Fruit fly (Drosophila melanogaster) whole organism, pupa: ENCODE data around the gene CG17633.

ENCODE experiments used
- CG10348 ChIP-seq: fragments of 200-800 bp; sonication (Bioruptor generic); IDR thresholded peaks from 2 replicates; pipeline ENCODE4 v1.3.6; 2022; ENCODE audit warnings: missing biosample characterization, missing genetic modification characterization
- CG12605 ChIP-seq: fragments of 200-800 bp; sonication (Bioruptor generic); IDR thresholded peaks from 2 replicates; pipeline ENCODE4 v1.3.6; 2022; ENCODE audit warnings: missing biosample characterization, missing genetic modification characterization
- CG13204 ChIP-seq: fragments of 200-800 bp; sonication (Bioruptor generic); optimal IDR thresholded peaks from 2 replicates; lab custom pipeline; 2018; ENCODE audit warnings: missing biosample characterization, mild to moderate bottlenecking, missing genetic modification characterization, moderate library complexity
- CG14655 ChIP-seq: fragments of 200-800 bp; sonication (Bioruptor generic); optimal IDR thresholded peaks from 3 replicates; lab custom pipeline; 2017; ENCODE audit warnings: mild to moderate bottlenecking, missing biosample characterization, missing genetic modification reagents, missing genetic modification characterization
- CG15710 ChIP-seq: fragments of 200-800 bp; sonication (Bioruptor generic); optimal IDR thresholded peaks from 2 replicates; lab custom pipeline; 2018; ENCODE audit warnings: missing biosample characterization, mild to moderate bottlenecking, missing genetic modification characterization, moderate library complexity
- CG17806 ChIP-seq: fragments of 200-800 bp; sonication (Bioruptor generic); optimal IDR thresholded peaks from 2 replicates; lab custom pipeline; 2018; ENCODE audit warnings: missing biosample characterization, mild to moderate bottlenecking, missing genetic modification characterization, moderate library complexity
- CG32121 ChIP-seq: fragments of 200-800 bp; sonication (Bioruptor generic); IDR thresholded peaks from 2 replicates; pipeline ENCODE4 v1.3.6; 2022; ENCODE audit warnings: missing biosample characterization, missing genetic modification characterization
- CG34367 ChIP-seq: fragments of 200-800 bp; sonication (Bioruptor generic); optimal IDR thresholded peaks from 2 replicates; lab custom pipeline; 2018; ENCODE audit warnings: missing biosample characterization, mild to moderate bottlenecking, missing genetic modification characterization
- CG4496 ChIP-seq: fragments of 200-800 bp; sonication (Bioruptor generic); IDR thresholded peaks from 3 replicates; pipeline ENCODE4 v1.3.6; 2022; ENCODE audit warnings: missing biosample characterization, missing genetic modification characterization
- CG8159 ChIP-seq: fragments of 200-800 bp; sonication (Bioruptor generic); optimal IDR thresholded peaks from 3 replicates; lab custom pipeline; 2018; ENCODE audit warnings: missing biosample characterization, mild to moderate bottlenecking, missing genetic modification characterization, moderate library complexity
- CG8301 ChIP-seq: fragments of 200-800 bp; sonication (Bioruptor generic); optimal IDR thresholded peaks from 2 replicates; lab custom pipeline; 2018; ENCODE audit warnings: missing biosample characterization, mild to moderate bottlenecking, missing genetic modification characterization
- CG9948 ChIP-seq: fragments of 200-800 bp; sonication (Bioruptor generic); optimal IDR thresholded peaks from 2 replicates; lab custom pipeline; 2018; ENCODE audit warnings: missing biosample characterization, mild to moderate bottlenecking, missing genetic modification characterization, moderate library complexity
- D1 ChIP-seq: fragments of 200-800 bp; sonication (Bioruptor generic); optimal IDR thresholded peaks from 2 replicates; lab custom pipeline; 2018; ENCODE audit warnings: missing biosample characterization, mild to moderate bottlenecking, missing genetic modification characterization, moderate library complexity
- EcR ChIP-seq: fragments of 200-800 bp; sonication (Bioruptor generic); optimal IDR thresholded peaks from 3 replicates; lab custom pipeline; 2019; ENCODE audit warnings: missing biosample characterization, missing genetic modification characterization, mild to moderate bottlenecking, moderate library complexity, missing genetic modification reagents
- Ets98B ChIP-seq: fragments of 200-800 bp; sonication (Bioruptor generic); IDR thresholded peaks from 2 replicates; pipeline ENCODE4 v1.3.6; 2022; ENCODE audit warnings: missing biosample characterization, missing genetic modification characterization
- Pif1A ChIP-seq: fragments of 200-800 bp; sonication (Bioruptor generic); optimal IDR thresholded peaks from 3 replicates; lab custom pipeline; 2016; ENCODE audit warnings: missing biosample characterization, missing genetic modification characterization
- Pif1B ChIP-seq: fragments of 200-800 bp; sonication (Bioruptor generic); optimal IDR thresholded peaks from 3 replicates; lab custom pipeline; 2016; ENCODE audit warnings: missing biosample characterization, missing genetic modification characterization
- Snoo ChIP-seq: fragments of 200-800 bp; sonication (Bioruptor generic); optimal IDR thresholded peaks from 3 replicates; lab custom pipeline; 2017; ENCODE audit warnings: missing biosample characterization, mild to moderate bottlenecking, missing genetic modification characterization, inconsistent platforms
- fd96Ca ChIP-seq: fragments of 200-800 bp; sonication (Bioruptor generic); IDR thresholded peaks from 3 replicates; pipeline ENCODE4 v1.3.6; 2022; ENCODE audit warnings: missing biosample characterization, missing genetic modification characterization
- gl ChIP-seq: fragments of 200-800 bp; sonication (Bioruptor generic); optimal IDR thresholded peaks from 2 replicates; lab custom pipeline; 2018; ENCODE audit warnings: missing biosample characterization, mild to moderate bottlenecking, missing genetic modification characterization
- rn ChIP-seq: fragments of 200-800 bp; sonication (Bioruptor generic); IDR thresholded peaks from 2 replicates; pipeline ENCODE4 v1.3.6; 2022; ENCODE audit warnings: missing biosample characterization, missing genetic modification characterization

CG17633 gene

dm6 chr2L:9758856-9759255 lies 10.0 kb upstream of the CG17633 start:
- TF ChIP-seq EcR (GFP tag; lab: Kevin White, UChicago) (peak; percentile 45), CG17806 (tag; lab: Kevin White, UChicago) (no peak), Pif1A (GFP tag; lab: Kevin White, UChicago) (no peak), CG8159 (tag; lab: Kevin White, UChicago) (no peak), CG10348 (GFP tag; lab: Robert Waterston, UW) (no peak), CG8301 (no peak), Ets98B (GFP tag; lab: Robert Waterston, UW) (peak; percentile 68), rn (GFP tag; lab: Robert Waterston, UW) (peak; percentile 34; the same call in 1 of the 2 replicates), Pif1B (GFP tag; lab: Kevin White, UChicago) (peak; percentile 15), CG13204 (GFP tag; lab: Kevin White, UChicago) (no peak), fd96Ca (peak; percentile 87), CG14655 (GFP tag; lab: Kevin White, UChicago) (no peak), D1 (tag; lab: Kevin White, UChicago) (no peak), CG15710 (peak; percentile 35), Snoo (tag; lab: Kevin White, UChicago) (peak; percentile 2), CG4496 (GFP tag; lab: Robert Waterston, UW) (peak; percentile 51), CG9948 (tag; lab: Kevin White, UChicago) (no peak), CG32121 (GFP tag; lab: Robert Waterston, UW) (peak; percentile 63), gl (tag; lab: Kevin White, UChicago) (no peak), CG34367 (tag; lab: Kevin White, UChicago) (no peak), CG12605 (GFP tag; lab: Robert Waterston, UW) (peak; percentile 33; the same call in 1 of the 2 replicates)
- TF ChIP-seq, all 21 proteins: peak for 10

dm6 chr2L:9763212-9763869 lies 5.5 kb upstream of the CG17633 start, which contains the start of the genes Taf11 and und:
Gene Taf11, minus strand, starts transcription at chr2L:9763262.
Gene und, plus strand, starts transcription at chr2L:9763369.
- TF ChIP-seq CG34367 (tag; lab: Kevin White, UChicago) (no peak), EcR (GFP tag; lab: Kevin White, UChicago) (peak; percentile 99)

- no peak for TF ChIP-seq rn (GFP tag; lab: Robert Waterston, UW)
- no peak for TF ChIP-seq gl (tag; lab: Kevin White, UChicago)
- TF ChIP-seq CG15710: no peak
- no peak for TF ChIP-seq CG34367 (tag; lab: Kevin White, UChicago)
- TF ChIP-seq CG8301: no peak
- TF ChIP-seq CG10348 (GFP tag; lab: Robert Waterston, UW): no peak
- no peak for TF ChIP-seq CG9948 (tag; lab: Kevin White, UChicago)
- no peak for TF ChIP-seq CG12605 (GFP tag; lab: Robert Waterston, UW)
- TF ChIP-seq Pif1B (GFP tag; lab: Kevin White, UChicago): no peak
- TF ChIP-seq CG14655 (GFP tag; lab: Kevin White, UChicago): no peak
- TF ChIP-seq CG32121 (GFP tag; lab: Robert Waterston, UW): no peak
- TF ChIP-seq Snoo (tag; lab: Kevin White, UChicago): no peak
- no peak for TF ChIP-seq CG8159 (tag; lab: Kevin White, UChicago)
- TF ChIP-seq EcR (GFP tag; lab: Kevin White, UChicago): no peak
- no peak for TF ChIP-seq D1 (tag; lab: Kevin White, UChicago)
- TF ChIP-seq CG4496 (GFP tag; lab: Robert Waterston, UW): no peak
- no peak for TF ChIP-seq Ets98B (GFP tag; lab: Robert Waterston, UW)
- no peak for TF ChIP-seq CG17806 (tag; lab: Kevin White, UChicago)
Measured at dm6 chr2L:9766758-9767157, 2.1 kb upstream of the CG17633 start, which contains the start of gene CG4017. Gene CG4017, plus strand, starts transcription at chr2L:9767058.

- TF ChIP-seq CG9948 (tag; lab: Kevin White, UChicago) (no peak), CG32121 (GFP tag; lab: Robert Waterston, UW) (no peak), CG13204 (GFP tag; lab: Kevin White, UChicago) (no peak), CG34367 (tag; lab: Kevin White, UChicago) (no peak), Pif1A (GFP tag; lab: Kevin White, UChicago) (no peak), Ets98B (GFP tag; lab: Robert Waterston, UW) (no peak), rn (GFP tag; lab: Robert Waterston, UW) (no peak), CG14655 (GFP tag; lab: Kevin White, UChicago) (no peak), CG8301 (no peak), fd96Ca (no peak), CG8159 (tag; lab: Kevin White, UChicago) (no peak), Pif1B (GFP tag; lab: Kevin White, UChicago) (no peak), D1 (tag; lab: Kevin White, UChicago) (no peak)
Measured at dm6 chr2L:9770896-9771295, 2.0 kb downstream of the CG17633 start, which contains the start of gene ppk18. Gene ppk18, minus strand, starts transcription at chr2L:9770996.

- no peak for TF ChIP-seq CG15710
- TF ChIP-seq CG10348 (GFP tag; lab: Robert Waterston, UW): no peak
Measured at dm6 chr2L:9774980-9775628, 6.2 kb downstream of the CG17633 start, which contains the start of the genes ppk11 and ppk16. Gene ppk11, minus strand, starts transcription at chr2L:9775030. Gene ppk16, minus strand, starts transcription at chr2L:9775030.
